Fruit fly (Drosophila melanogaster): ENCODE data around the gene CG3473.

Gene CG3473

dm6 chr2L:14516360-14516759 is 47.2 kb downstream of the CG3473 start:
- TF ChIP-seq Doc2 (GFP tag; IDR thresholded peaks at IDR 0.05) (no peak), D (optimal IDR thresholded peaks at IDR 0.05) (no peak), D (GFP tag; optimal IDR thresholded peaks at IDR 0.05) (no peak), gem (tag; optimal IDR thresholded peaks at IDR 0.05) (no peak), sr (GFP tag; IDR thresholded peaks at IDR 0.05) (peak; percentile 67; the same call in 1 of the 3 replicates), jing (GFP tag; optimal IDR thresholded peaks at IDR 0.05) (no peak)

dm6 chr2L:14515222-14516044 is 48.1 kb downstream of the CG3473 start:
- peak; percentile 69 for TF ChIP-seq CG14710 (tag; optimal IDR thresholded peaks at IDR 0.05)
- peak; percentile 49; the same call in 2 of the 3 replicates for TF ChIP-seq croc (GFP tag; conservative IDR thresholded peaks at IDR 0.05)
- no peak for TF ChIP-seq CG9932 (GFP tag; IDR thresholded peaks at IDR 0.05)
- peak; percentile 54 for TF ChIP-seq trem (tag; optimal IDR thresholded peaks at IDR 0.05)
- TF ChIP-seq tll (GFP tag; optimal IDR thresholded peaks at IDR 0.05) = no peak
- TF ChIP-seq Poxn (GFP tag; IDR thresholded peaks at IDR 0.05) = no peak
- peak; percentile 46 for TF ChIP-seq Vsx1 (GFP tag; optimal IDR thresholded peaks at IDR 0.05)
- TF ChIP-seq CG30403 (GFP tag; optimal IDR thresholded peaks at IDR 0.05) = peak; percentile 63
- TF ChIP-seq abd-A (tag; optimal IDR thresholded peaks at IDR 0.05) = peak; percentile 99
- peak; percentile 56 for TF ChIP-seq CG4820 (GFP tag; optimal IDR thresholded peaks at IDR 0.05)
- TF ChIP-seq cato (GFP tag; optimal IDR thresholded peaks at IDR 0.05; ENCODE audit: borderline replicate concordance) = peak; percentile 50
- TF ChIP-seq Rx (GFP tag; IDR thresholded peaks at IDR 0.05) = 0 out of 2 replicates have a peak, but pooled peaks have one; percentile 30
- no peak for TF ChIP-seq CG3995 (GFP tag; optimal IDR thresholded peaks at IDR 0.05)
- no peak for TF ChIP-seq ham (GFP tag; IDR thresholded peaks at IDR 0.05)
- no peak for TF ChIP-seq Dfd (GFP tag; optimal IDR thresholded peaks at IDR 0.05)
- no peak for TF ChIP-seq zen2 (GFP tag; IDR thresholded peaks at IDR 0.05; ENCODE audit: partially characterized antibody)
- TF ChIP-seq CG18619 (GFP tag; optimal IDR thresholded peaks at IDR 0.05) = peak; percentile 32
- TF ChIP-seq CHES-1-like (GFP tag; optimal IDR thresholded peaks at IDR 0.05) = no peak
- peak; percentile 55 for TF ChIP-seq zen (tag; optimal IDR thresholded peaks at IDR 0.05)
- no peak for TF ChIP-seq sima (GFP tag; optimal IDR thresholded peaks at IDR 0.05)
- TF ChIP-seq CG11247 (GFP tag; IDR thresholded peaks at IDR 0.05) = no peak
- peak; percentile 70 for TF ChIP-seq grau (tag; optimal IDR thresholded peaks at IDR 0.05)
- TF ChIP-seq h (optimal IDR thresholded peaks at IDR 0.05) = no peak
- TF ChIP-seq ATbp (GFP tag; optimal IDR thresholded peaks at IDR 0.05) = peak; percentile 58
- TF ChIP-seq toy (GFP tag; IDR thresholded peaks at IDR 0.05) = no peak
- no peak for TF ChIP-seq CG4282 (GFP tag; optimal IDR thresholded peaks at IDR 0.05)
- TF ChIP-seq vvl (GFP tag; IDR thresholded peaks at IDR 0.05) = peak; percentile 75
- TF ChIP-seq tgo (GFP tag; IDR thresholded peaks at IDR 0.05) = peak; percentile 59; the same call in 2 of the 3 replicates
- no peak for TF ChIP-seq jumu (GFP tag; optimal IDR thresholded peaks at IDR 0.05)
- TF ChIP-seq CG31388 (GFP tag; optimal IDR thresholded peaks at IDR 0.05) = peak; percentile 20
- TF ChIP-seq dpn (GFP tag; optimal IDR thresholded peaks at IDR 0.05) = peak in 1 of 2 experiments; percentile 43
- peak; percentile 57; the same call in 1 of the 2 replicates for TF ChIP-seq CG7372 (GFP tag; IDR thresholded peaks at IDR 0.05)
- peak; percentile 25; the same call in 1 of the 2 replicates for TF ChIP-seq ttk (GFP tag; IDR thresholded peaks at IDR 0.05)
- peak; percentile 88 for TF ChIP-seq dmrt99B (tag; optimal IDR thresholded peaks at IDR 0.05)
- TF ChIP-seq stwl (tag; optimal IDR thresholded peaks at IDR 0.05) = no peak
- TF ChIP-seq CG16813 (GFP tag; IDR thresholded peaks at IDR 0.05; ENCODE audit: partially characterized antibody) = no peak
- TF ChIP-seq MBD-R2 (GFP tag; IDR thresholded peaks at IDR 0.05) = no peak
- TF ChIP-seq Nf-YC (tag; optimal IDR thresholded peaks at IDR 0.05) = no peak
- no peak for TF ChIP-seq CG15073 (GFP tag; optimal IDR thresholded peaks at IDR 0.05)
- peak; percentile 64; the same call in 1 of the 4 replicates for TF ChIP-seq chinmo (GFP tag; IDR thresholded peaks at IDR 0.05; ENCODE audit: partially characterized antibody)
- TF ChIP-seq CG8924 (tag; optimal IDR thresholded peaks at IDR 0.05) = peak; percentile 80
- TF ChIP-seq CG2120 (GFP tag; optimal IDR thresholded peaks at IDR 0.05) = no peak

Data from whole organism, embryonic.